Worm (Caenorhabditis elegans) whole organism, early embryonic: ENCODE data around the gene mex-5.

Experiments used
- ama-1 ChIP-seq: fragments of 150-350 bp; optimal IDR thresholded peaks from 2 replicates; lab custom pipeline; 2014
- flt-1 ChIP-seq: fragments of 200-800 bp; sonication (Bioruptor generic); IDR thresholded peaks from 2 replicates; pipeline ENCODE4 v1.3.6; 2022; ENCODE audit warnings: missing genetic modification characterization, missing compliant biosample characterization
- sea-1 ChIP-seq: fragments of 200-800 bp; sonication (Bioruptor generic); conservative IDR thresholded peaks from 2 replicates; pipeline ENCODE4 v1.3.6; 2022; ENCODE audit warnings: missing genetic modification characterization, missing compliant biosample characterization
- tbx-37 ChIP-seq: fragments of 200-800 bp; sonication (Bioruptor generic); conservative IDR thresholded peaks from 2 replicates; pipeline ENCODE4 v1.3.6; 2022; ENCODE audit warnings: missing genetic modification reagents, missing genetic modification characterization, missing compliant biosample characterization

- TF ChIP-seq ama-1 (lab: Kevin White, UChicago) (no peak), tbx-37 (no peak), flt-1 (no peak), sea-1 (GFP tag; lab: Robert Waterston, UW) (no peak)
These were observed 42.9 kb downstream of the mex-5 start for ce11 chrIV:13396375-13396774.
